Worm (Caenorhabditis elegans) whole organism, L3 larva: ENCODE results near the gene F31F6.1.

ENCODE experiments used
- R02D3.7 ChIP-seq: fragments of 150-350 bp; optimal IDR thresholded peaks from 2 replicates; lab custom pipeline; 2014; ENCODE audit warnings: missing biosample characterization, missing genetic modification characterization
- ZK546.5 ChIP-seq: sonication (generic microtip); optimal IDR thresholded peaks from 2 replicates; lab custom pipeline; 2017; ENCODE audit warnings: missing biosample characterization, missing genetic modification characterization
- aly-2 ChIP-seq: fragments of 150-350 bp; optimal IDR thresholded peaks from 2 replicates; lab custom pipeline; 2014; ENCODE audit warnings: missing biosample characterization, missing genetic modification characterization
- ama-1 ChIP-seq: fragments of 150-350 bp; optimal IDR thresholded peaks from 2 replicates; lab custom pipeline; 2018
- ceh-16 ChIP-seq: sonication (generic microtip); optimal IDR thresholded peaks from 2 replicates; lab custom pipeline; 2017; ENCODE audit warnings: missing biosample characterization, missing genetic modification characterization
- ceh-28 ChIP-seq: fragments of 150-350 bp; optimal IDR thresholded peaks from 2 replicates; lab custom pipeline; 2014; ENCODE audit warnings: missing biosample characterization, missing genetic modification reagents, missing genetic modification characterization
- ceh-82 ChIP-seq: fragments of 150-350 bp; optimal IDR thresholded peaks from 2 replicates; lab custom pipeline; 2014; ENCODE audit warnings: missing biosample characterization, missing genetic modification characterization
- ceh-9 ChIP-seq: sonication (generic microtip); optimal IDR thresholded peaks from 2 replicates; lab custom pipeline; 2018; ENCODE audit warnings: missing biosample characterization, missing genetic modification characterization
- daf-12 ChIP-seq: fragments of 150-350 bp; optimal IDR thresholded peaks from 2 replicates; lab custom pipeline; 2014; ENCODE audit warnings: missing biosample characterization, missing genetic modification reagents, missing genetic modification characterization
- egl-27 ChIP-seq: sonication (generic microtip); optimal IDR thresholded peaks from 4 replicates; lab custom pipeline; 2017; ENCODE audit warnings: missing biosample characterization, missing genetic modification reagents, missing genetic modification characterization
- egl-5 ChIP-seq: fragments of 150-350 bp; optimal IDR thresholded peaks from 2 replicates; lab custom pipeline; 2017; ENCODE audit warnings: missing biosample characterization, missing genetic modification reagents, missing genetic modification characterization, inconsistent platforms
- elt-1 ChIP-seq: fragments of 150-350 bp; optimal IDR thresholded peaks from 2 replicates; lab custom pipeline; 2014; ENCODE audit warnings: missing biosample characterization, missing genetic modification characterization
- elt-2 ChIP-seq: sonication (generic microtip); optimal IDR thresholded peaks from 2 replicates; lab custom pipeline; 2016; ENCODE audit warnings: missing genetic modification reagents, mild to moderate bottlenecking, missing genetic modification characterization, missing compliant biosample characterization
- elt-3 ChIP-seq, 3 experiments: fragments of 150-350 bp in 1 of 3; sonication (generic microtip) in 2 of 3; optimal IDR thresholded peaks; 2 replicates in 2 of 3; 4 replicates in 1 of 3; lab custom pipeline; 2014 to 2017; ENCODE audit warnings: missing biosample characterization in 3 of 3, missing genetic modification characterization in 3 of 3
- eor-1 ChIP-seq, 2 experiments: fragments of 150-350 bp; optimal IDR thresholded peaks; 2 replicates each; lab custom pipeline; 2014 to 2018; ENCODE audit warnings: missing biosample characterization in 2 of 2, missing genetic modification characterization in 2 of 2
- fkh-10 ChIP-seq: sonication (generic microtip); optimal IDR thresholded peaks from 2 replicates; lab custom pipeline; 2017; ENCODE audit warnings: missing biosample characterization, missing genetic modification reagents, missing genetic modification characterization
- fkh-2 ChIP-seq: fragments of 150-350 bp; optimal IDR thresholded peaks from 2 replicates; lab custom pipeline; 2014; ENCODE audit warnings: missing biosample characterization, missing genetic modification reagents, missing genetic modification characterization
- fos-1 ChIP-seq: fragments of 150-350 bp; optimal IDR thresholded peaks from 2 replicates; lab custom pipeline; 2014; ENCODE audit warnings: missing biosample characterization, missing genetic modification characterization
- hmg-11 ChIP-seq: sonication (generic microtip); optimal IDR thresholded peaks from 2 replicates; lab custom pipeline; 2016; ENCODE audit warnings: missing genetic modification characterization, missing compliant biosample characterization
- jun-1 ChIP-seq: fragments of 150-350 bp; optimal IDR thresholded peaks from 2 replicates; lab custom pipeline; 2014; ENCODE audit warnings: missing biosample characterization, missing genetic modification reagents, missing genetic modification characterization
- lin-15B ChIP-seq: fragments of 150-350 bp; optimal IDR thresholded peaks from 2 replicates; lab custom pipeline; 2014; ENCODE audit warnings: missing biosample characterization, missing genetic modification characterization
- lin-39 ChIP-seq: fragments of 150-350 bp; optimal IDR thresholded peaks from 2 replicates; lab custom pipeline; 2018; ENCODE audit warnings: missing biosample characterization, missing genetic modification reagents, missing genetic modification characterization
- lsy-12 ChIP-seq: sonication (generic microtip); optimal IDR thresholded peaks from 2 replicates; lab custom pipeline; 2016; ENCODE audit warnings: mild to moderate bottlenecking, missing genetic modification characterization, missing compliant biosample characterization
- mdl-1 ChIP-seq: fragments of 150-350 bp; optimal IDR thresholded peaks from 2 replicates; lab custom pipeline; 2014; ENCODE audit warnings: missing biosample characterization, missing genetic modification characterization
- mml-1 ChIP-seq: fragments of 150-350 bp; sonication (generic microtip); optimal IDR thresholded peaks from 3 replicates; lab custom pipeline; 2014; ENCODE audit warnings: missing biosample characterization, missing genetic modification characterization
- nfya-1 ChIP-seq: sonication (generic microtip); optimal IDR thresholded peaks from 2 replicates; lab custom pipeline; 2017; ENCODE audit warnings: missing genetic modification characterization, mild to moderate bottlenecking, missing compliant biosample characterization, antibody characterized with exemption, moderate library complexity; ENCODE audit not compliant: insufficient read depth
- nhr-11 ChIP-seq: fragments of 150-350 bp; optimal IDR thresholded peaks from 2 replicates; lab custom pipeline; 2014; ENCODE audit warnings: missing biosample characterization, missing genetic modification characterization
- nhr-12 ChIP-seq: fragments of 150-350 bp; optimal IDR thresholded peaks from 2 replicates; lab custom pipeline; 2014; ENCODE audit warnings: missing biosample characterization, missing genetic modification characterization
- nhr-23 ChIP-seq: fragments of 150-350 bp; optimal IDR thresholded peaks from 2 replicates; lab custom pipeline; 2014; ENCODE audit warnings: missing biosample characterization, missing genetic modification reagents, missing genetic modification characterization
- nhr-237 ChIP-seq: fragments of 150-350 bp; optimal IDR thresholded peaks from 2 replicates; lab custom pipeline; 2014; ENCODE audit warnings: missing biosample characterization, missing genetic modification characterization
- nhr-25 ChIP-seq: sonication (generic microtip); optimal IDR thresholded peaks from 2 replicates; lab custom pipeline; 2017; ENCODE audit warnings: missing biosample characterization, missing genetic modification characterization
- nhr-28 ChIP-seq: fragments of 150-350 bp; optimal IDR thresholded peaks from 2 replicates; lab custom pipeline; 2014; ENCODE audit warnings: missing biosample characterization, missing genetic modification characterization
- nhr-43 ChIP-seq: sonication (generic microtip); optimal IDR thresholded peaks from 2 replicates; lab custom pipeline; 2016; ENCODE audit warnings: mild to moderate bottlenecking, missing genetic modification characterization, missing compliant biosample characterization; ENCODE audit not compliant: poor library complexity, severe bottlenecking
- nhr-67 ChIP-seq: fragments of 150-350 bp; optimal IDR thresholded peaks from 2 replicates; lab custom pipeline; 2014; ENCODE audit warnings: missing biosample characterization, missing genetic modification characterization
- nhr-76 ChIP-seq: fragments of 150-350 bp; sonication (generic microtip); optimal IDR thresholded peaks from 5 replicates; lab custom pipeline; 2014; ENCODE audit warnings: missing biosample characterization, missing genetic modification characterization
- nhr-77 ChIP-seq: fragments of 150-350 bp; optimal IDR thresholded peaks from 2 replicates; lab custom pipeline; 2014; ENCODE audit warnings: missing biosample characterization, missing genetic modification characterization
- pha-4 ChIP-seq: fragments of 150-350 bp; optimal IDR thresholded peaks from 2 replicates; lab custom pipeline; 2014; ENCODE audit warnings: missing biosample characterization, missing genetic modification reagents, missing genetic modification characterization
- pqm-1 ChIP-seq: fragments of 150-350 bp; optimal IDR thresholded peaks from 2 replicates; lab custom pipeline; 2017; ENCODE audit warnings: missing biosample characterization, missing genetic modification characterization, inconsistent platforms
- sea-2 ChIP-seq: fragments of 150-350 bp; sonication (generic microtip); optimal IDR thresholded peaks from 4 replicates; lab custom pipeline; 2014; ENCODE audit warnings: missing biosample characterization, missing genetic modification reagents, missing genetic modification characterization
- skn-1 ChIP-seq: fragments of 150-350 bp; optimal IDR thresholded peaks from 2 replicates; lab custom pipeline; 2014; ENCODE audit warnings: missing biosample characterization, missing genetic modification characterization
- snpc-4 ChIP-seq: fragments of 150-350 bp; optimal IDR thresholded peaks from 2 replicates; lab custom pipeline; 2014; ENCODE audit warnings: missing biosample characterization, missing genetic modification characterization
- tbx-2 ChIP-seq: sonication (generic microtip); optimal IDR thresholded peaks from 2 replicates; lab custom pipeline; 2016; ENCODE audit warnings: mild to moderate bottlenecking, missing genetic modification characterization, missing compliant biosample characterization
- unc-39 ChIP-seq: sonication (generic microtip); optimal IDR thresholded peaks from 4 replicates; lab custom pipeline; 2017; ENCODE audit warnings: missing biosample characterization, missing genetic modification characterization
- unc-62 ChIP-seq: fragments of 150-350 bp; sonication (generic microtip); optimal IDR thresholded peaks from 4 replicates; lab custom pipeline; 2014; ENCODE audit warnings: missing biosample characterization, missing genetic modification reagents, missing genetic modification characterization
- zag-1 ChIP-seq: fragments of 150-350 bp; optimal IDR thresholded peaks from 2 replicates; lab custom pipeline; 2014; ENCODE audit warnings: missing biosample characterization, missing genetic modification characterization
- ztf-11 ChIP-seq: fragments of 150-350 bp; optimal IDR thresholded peaks from 2 replicates; lab custom pipeline; 2014; ENCODE audit warnings: missing biosample characterization, missing genetic modification characterization
- ztf-4 ChIP-seq: fragments of 150-350 bp; optimal IDR thresholded peaks from 2 replicates; lab custom pipeline; 2014; ENCODE audit warnings: missing biosample characterization, missing genetic modification characterization

The F31F6.1 gene

DNA sequence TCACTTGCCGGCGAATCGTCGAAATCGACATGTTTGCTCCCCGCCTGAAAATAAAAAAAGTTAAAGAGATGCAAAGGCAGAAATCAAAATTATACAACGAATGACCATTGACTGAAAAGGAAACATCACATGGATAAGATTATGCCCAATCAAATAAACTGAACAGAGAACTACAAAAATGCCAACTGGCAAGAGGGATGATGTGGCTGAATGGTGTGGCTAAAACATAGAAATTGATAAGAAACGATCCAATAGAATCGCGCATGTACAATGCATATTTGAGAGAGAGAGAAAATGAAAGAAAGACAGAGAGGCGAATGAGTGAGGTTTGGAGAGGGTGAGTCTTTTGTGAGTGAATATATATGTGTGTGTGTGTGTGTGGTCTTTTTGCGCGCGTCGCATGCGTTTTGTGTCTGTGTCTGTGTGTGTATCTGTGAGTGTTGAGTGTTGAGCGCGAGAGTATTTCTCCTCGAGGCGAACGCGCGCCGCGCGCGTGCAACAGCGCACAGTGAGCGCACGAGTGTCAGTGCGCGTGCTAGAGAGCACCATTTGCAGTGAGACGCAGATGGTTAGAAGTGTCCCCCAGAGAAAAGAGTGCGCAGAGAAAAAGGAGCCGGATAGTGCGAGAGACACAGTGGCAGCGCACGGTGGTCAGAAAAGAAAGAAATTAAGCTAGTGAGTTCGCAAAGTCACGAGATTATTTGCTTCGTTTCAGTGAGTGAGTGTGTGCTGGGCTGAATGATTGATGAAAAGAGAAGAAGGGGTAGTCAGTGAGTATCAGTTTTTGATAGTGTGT is 49.4 kb downstream of the F31F6.1 start, which contains the start of gene epn-1:
Gene epn-1 (minus strand): TSS at position 51 of the 796 bp plus-strand sequence.
- TF ChIP-seq egl-27 = peak; percentile 92
- TF ChIP-seq ztf-4 (tag; lab: Kevin White, UChicago) = peak; percentile 77
- TF ChIP-seq elt-2 = peak; percentile 97
- peak; percentile 91 for TF ChIP-seq nhr-23 (tag; lab: Kevin White, UChicago)
- peak; percentile 91 for TF ChIP-seq nhr-43 (tag; lab: Kevin White, UChicago)
- peak in 2 of 3 experiments; percentile 66 to 73 for TF ChIP-seq elt-3 (tag; optimal IDR thresholded peaks at IDR 0.05; lab: Kevin White, UChicago)
- TF ChIP-seq sea-2 (GFP tag; lab: Kevin White, UChicago) = peak; percentile 70
- TF ChIP-seq nhr-28 (tag; lab: Kevin White, UChicago) = no peak
- peak; percentile 73 for TF ChIP-seq mml-1 (tag; lab: Kevin White, UChicago)
- TF ChIP-seq fos-1 (tag; lab: Kevin White, UChicago) = peak; percentile 76
- TF ChIP-seq pha-4 (tag; lab: Kevin White, UChicago) = peak; percentile 93
- peak; percentile 90 for TF ChIP-seq fkh-10 (GFP tag; lab: Kevin White, UChicago)
- no peak for TF ChIP-seq nhr-12
- peak; percentile 97 for TF ChIP-seq lin-39 (tag; lab: Kevin White, UChicago)
- no peak for TF ChIP-seq ZK546.5 (tag; lab: Kevin White, UChicago)
- TF ChIP-seq unc-62 (GFP tag; lab: Kevin White, UChicago) = peak; percentile 96
- TF ChIP-seq nfya-1 (tag; lab: Kevin White, UChicago) = peak; percentile 94
- TF ChIP-seq ceh-28 (tag; lab: Kevin White, UChicago) = peak; percentile 90
- peak; percentile 64 for TF ChIP-seq skn-1 (tag; lab: Kevin White, UChicago)
- no peak for TF ChIP-seq ceh-16 (tag; lab: Kevin White, UChicago)
- no peak for TF ChIP-seq ceh-9 (tag; lab: Kevin White, UChicago)
- peak; percentile 94 for TF ChIP-seq nhr-11 (tag; lab: Kevin White, UChicago)
- TF ChIP-seq elt-1 (tag; lab: Kevin White, UChicago) = peak; percentile 82
- TF ChIP-seq egl-5 (tag; lab: Kevin White, UChicago) = peak; percentile 91
- peak; percentile 63 for TF ChIP-seq nhr-76
- peak; percentile 99 for TF ChIP-seq nhr-25 (tag; lab: Kevin White, UChicago)
- TF ChIP-seq eor-1 (tag; optimal IDR thresholded peaks at IDR 0.05; lab: Kevin White, UChicago) = peak in 1 of 2 experiments; percentile 40
- TF ChIP-seq zag-1 (tag; lab: Kevin White, UChicago) = peak; percentile 82
- peak; percentile 99 for TF ChIP-seq jun-1 (tag; lab: Kevin White, UChicago)
- TF ChIP-seq mdl-1 (tag; lab: Kevin White, UChicago) = peak; percentile 99
- no peak for TF ChIP-seq unc-39 (tag; lab: Kevin White, UChicago)
- peak; percentile 49 for TF ChIP-seq fkh-2
- no peak for TF ChIP-seq aly-2 (tag; lab: Kevin White, UChicago)
- peak; percentile 82 for TF ChIP-seq ceh-82 (tag; lab: Kevin White, UChicago)
- TF ChIP-seq nhr-237 (tag; lab: Kevin White, UChicago) = peak; percentile 46
- peak; percentile 95 for TF ChIP-seq hmg-11
- no peak for TF ChIP-seq ztf-11 (tag; lab: Kevin White, UChicago)
- peak; percentile 81 for TF ChIP-seq nhr-77 (tag; lab: Kevin White, UChicago)
- TF ChIP-seq R02D3.7 (tag; lab: Kevin White, UChicago) = peak; percentile 82
- TF ChIP-seq tbx-2 (tag; lab: Kevin White, UChicago) = peak; percentile 94
- TF ChIP-seq daf-12 (tag; lab: Kevin White, UChicago) = peak; percentile 84
- peak; percentile 81 for TF ChIP-seq lin-15B (tag; lab: Kevin White, UChicago)
- TF ChIP-seq snpc-4 = peak; percentile 69
- TF ChIP-seq lsy-12 (tag; lab: Kevin White, UChicago) = peak; percentile 94
- TF ChIP-seq pqm-1 (tag; lab: Kevin White, UChicago) = peak; percentile 89
- TF ChIP-seq ama-1 (lab: Kevin White, UChicago) = no peak
- TF ChIP-seq nhr-67 (tag; lab: Kevin White, UChicago) = no peak
